Worm (Caenorhabditis elegans): Measurements from ENCODE around the gene nhr-192.

- TF ChIP-seq hlh-1 (tag; optimal IDR thresholded peaks at IDR 0.05) (no peak), unc-39 (tag; optimal IDR thresholded peaks at IDR 0.05) (no peak), snpc-4 (tag; optimal IDR thresholded peaks at IDR 0.05) (no peak), unc-62 (GFP tag; optimal IDR thresholded peaks at IDR 0.05) (no peak), ces-1 (GFP tag; optimal IDR thresholded peaks at IDR 0.05) (no peak), elt-1 (tag; optimal IDR thresholded peaks at IDR 0.05; ENCODE audit: borderline replicate concordance, insufficient read depth) (no peak), ham-2 (GFP tag; optimal IDR thresholded peaks at IDR 0.05) (no peak)
These were observed 39.5 kb downstream of the nhr-192 start, which contains the start of gene acl-2 for ce11 chrV:10030992-10031383.
